Fruit fly (Drosophila melanogaster) whole organism, wandering third instar larva: ENCODE measurements around the gene ACXC.

Experiments
- Abd-B ChIP-seq: fragments of >200 bp; optimal IDR thresholded peaks from 2 replicates; lab custom pipeline; 2017; ENCODE audit warnings: missing biosample characterization, missing genetic modification characterization
- CG32264 ChIP-seq: fragments of 200-800 bp; sonication (Bioruptor generic); optimal IDR thresholded peaks from 2 replicates; lab custom pipeline; 2016; ENCODE audit warnings: missing biosample characterization, missing genetic modification characterization
- Dfd ChIP-seq: fragments of >200 bp; optimal IDR thresholded peaks from 2 replicates; lab custom pipeline; 2017; ENCODE audit warnings: missing biosample characterization, missing genetic modification characterization
- Dif ChIP-seq: fragments of 200-275, 200-300 bp; sonication (Bioruptor generic); optimal IDR thresholded peaks from 2 replicates; lab custom pipeline; 2018; ENCODE audit warnings: missing biosample characterization, missing genetic modification characterization; ENCODE audit not compliant: partially characterized antibody
- GATAd ChIP-seq: sonication (Bioruptor generic); optimal IDR thresholded peaks from 2 replicates; lab custom pipeline; 2016; ENCODE audit warnings: missing biosample characterization, missing genetic modification characterization
- HLH106 ChIP-seq: fragments of 200-800 bp; optimal IDR thresholded peaks from 3 replicates; lab custom pipeline; 2019; ENCODE audit warnings: missing biosample characterization, mild to moderate bottlenecking, missing genetic modification characterization, moderate library complexity
- Jra ChIP-seq: sonication (Bioruptor generic); optimal IDR thresholded peaks from 2 replicates; lab custom pipeline; 2016; ENCODE audit warnings: missing biosample characterization, missing genetic modification characterization
- Myc ChIP-seq: fragments of >200 bp; optimal IDR thresholded peaks from 2 replicates; lab custom pipeline; 2017
- N ChIP-seq: fragments of >200 bp; optimal IDR thresholded peaks from 2 replicates; lab custom pipeline; 2018; ENCODE audit warnings: missing biosample characterization, missing external identifiers, missing genetic modification characterization
- OdsH ChIP-seq: fragments of 200-800 bp; sonication (Bioruptor generic); optimal IDR thresholded peaks from 2 replicates; lab custom pipeline; 2016; ENCODE audit warnings: missing biosample characterization, mild to moderate bottlenecking, missing genetic modification characterization
- Sp1 ChIP-seq: fragments of 200-800 bp; sonication (Bioruptor generic); optimal IDR thresholded peaks from 3 replicates; lab custom pipeline; 2019; ENCODE audit warnings: missing biosample characterization, mild to moderate bottlenecking, missing genetic modification characterization, moderate library complexity
- Vsx2 ChIP-seq: fragments of 200-300, 225-300 bp; sonication (Bioruptor generic); optimal IDR thresholded peaks from 2 replicates; lab custom pipeline; 2018; ENCODE audit warnings: missing biosample characterization, missing genetic modification characterization; ENCODE audit not compliant: partially characterized antibody
- dmrt93B ChIP-seq: fragments of 200-800 bp; sonication (Bioruptor generic); optimal IDR thresholded peaks from 2 replicates; lab custom pipeline; 2018; ENCODE audit warnings: missing biosample characterization, mild to moderate bottlenecking, missing genetic modification characterization
- dsf ChIP-seq: sonication (Bioruptor generic); optimal IDR thresholded peaks from 2 replicates; lab custom pipeline; 2016; ENCODE audit warnings: missing biosample characterization, missing genetic modification characterization, borderline replicate concordance
- ey ChIP-seq: fragments of 200-800 bp; sonication (Bioruptor generic); optimal IDR thresholded peaks from 2 replicates; lab custom pipeline; 2016; ENCODE audit warnings: missing biosample characterization, missing genetic modification characterization
- fru ChIP-seq: fragments of 200-800 bp; sonication (Bioruptor generic); optimal IDR thresholded peaks from 3 replicates; lab custom pipeline; 2016; ENCODE audit warnings: missing biosample characterization, mild to moderate bottlenecking, missing genetic modification characterization
- h ChIP-seq: fragments of 200-800 bp; sonication (Bioruptor generic); optimal IDR thresholded peaks from 3 replicates; lab custom pipeline; 2016; ENCODE audit warnings: missing biosample characterization, mild to moderate bottlenecking, missing genetic modification characterization
- jim ChIP-seq: fragments of 175-275, 200-325 bp; sonication (Bioruptor generic); optimal IDR thresholded peaks from 2 replicates; lab custom pipeline; 2016; ENCODE audit warnings: missing biosample characterization, mild to moderate bottlenecking, missing genetic modification characterization
- psq ChIP-seq: fragments of 200-800 bp; sonication (Bioruptor generic); optimal IDR thresholded peaks from 3 replicates; lab custom pipeline; 2017; ENCODE audit warnings: missing biosample characterization, mild to moderate bottlenecking, missing genetic modification characterization, moderate library complexity
- rgr ChIP-seq: fragments of 200-800 bp; sonication (Bioruptor generic); optimal IDR thresholded peaks from 3 replicates; lab custom pipeline; 2016; ENCODE audit warnings: missing biosample characterization, mild to moderate bottlenecking, missing genetic modification characterization
- sage ChIP-seq: fragments of 200-800 bp; sonication (Bioruptor generic); optimal IDR thresholded peaks from 2 replicates; lab custom pipeline; 2016; ENCODE audit warnings: missing biosample characterization, mild to moderate bottlenecking, missing genetic modification characterization
- sv ChIP-seq: fragments of 200-800 bp; sonication (Bioruptor generic); optimal IDR thresholded peaks from 3 replicates; lab custom pipeline; 2016; ENCODE audit warnings: missing biosample characterization, missing genetic modification characterization
- tai ChIP-seq: sonication (Bioruptor generic); optimal IDR thresholded peaks from 2 replicates; lab custom pipeline; 2016; ENCODE audit warnings: missing biosample characterization, missing genetic modification characterization
- usp ChIP-seq: fragments of >200 bp; optimal IDR thresholded peaks from 2 replicates; lab custom pipeline; 2017; ENCODE audit warnings: missing biosample characterization, missing genetic modification characterization

Gene ACXC

DNA sequence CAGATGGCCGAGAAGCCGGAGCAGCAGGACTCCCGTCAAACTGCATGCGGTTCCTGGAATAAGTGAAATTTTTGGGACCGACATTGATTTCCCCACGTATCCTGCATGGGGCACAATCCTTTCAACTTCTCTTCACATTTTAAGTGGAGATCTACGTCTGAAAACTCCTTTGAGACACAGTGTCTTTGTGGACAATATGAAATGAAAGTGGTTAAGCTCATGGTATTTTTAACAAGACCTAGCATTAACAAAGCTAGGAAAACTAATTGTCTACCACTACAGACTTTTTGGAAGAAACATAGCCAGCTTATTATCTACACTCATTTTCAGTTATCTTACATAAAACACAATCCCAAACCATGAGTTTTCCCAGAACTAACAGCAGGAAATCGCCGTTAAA lies at the start of gene ACXC:
TSS of gene ACXC (plus strand) at position 301 of the 400 bp plus-strand sequence.
- TF ChIP-seq CG32264 (GFP tag; lab: Kevin White, UChicago) (no peak), jim (GFP tag; lab: Kevin White, UChicago) (no peak), psq (GFP tag; lab: Kevin White, UChicago) (no peak), fru (GFP tag; lab: Kevin White, UChicago) (no peak), GATAd (no peak), Myc (lab: Kevin White, UChicago) (no peak), Dfd (GFP tag; lab: Kevin White, UChicago) (no peak)
- TF ChIP-seq, all 38 proteins: peak for 0

DNA sequence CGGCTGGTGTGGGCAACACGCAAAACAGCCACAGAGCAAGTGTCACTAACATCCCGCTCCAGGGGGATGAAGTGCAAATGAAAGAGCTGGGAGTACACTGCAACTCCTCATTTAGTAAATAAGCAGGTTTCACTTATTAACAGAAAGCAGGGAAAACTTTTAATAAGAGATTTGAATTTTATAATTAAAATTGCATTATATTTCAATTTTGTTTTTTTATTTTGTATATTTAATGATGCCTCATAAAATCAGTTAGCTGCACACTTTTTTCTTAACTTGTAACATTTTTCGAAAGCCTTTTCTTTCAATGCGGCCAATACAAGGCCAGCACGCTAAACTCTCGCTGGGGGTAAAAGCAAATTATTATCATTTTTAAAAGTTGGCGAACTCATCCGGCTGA lies 44.8 kb upstream of the ACXC start:
- no peak for TF ChIP-seq h

DNA sequence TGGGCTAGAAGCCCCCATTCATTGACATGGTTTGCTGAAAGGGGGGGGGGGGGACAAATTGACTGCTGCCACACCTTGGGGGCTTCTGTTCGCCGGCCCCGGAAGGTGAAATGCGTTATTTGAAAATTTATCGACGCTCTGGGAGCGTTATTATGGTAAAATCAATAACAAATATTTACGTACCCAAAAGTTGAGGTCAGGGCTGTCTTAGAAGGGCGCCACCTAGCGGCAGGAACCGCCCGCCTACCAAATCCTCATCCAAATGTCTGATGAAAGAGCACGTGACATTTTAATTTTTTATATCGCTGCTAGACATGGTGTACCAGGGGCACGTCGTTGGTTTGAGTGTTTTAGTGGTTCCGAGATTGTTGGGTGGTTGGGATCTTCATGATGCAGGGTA lies 31.9 kb upstream of the ACXC start:
- TF ChIP-seq N (GFP tag; lab: Kevin White, UChicago): no peak
- TF ChIP-seq dsf (GFP tag; lab: Kevin White, UChicago): no peak
- no peak for TF ChIP-seq rgr (GFP tag; lab: Kevin White, UChicago)
- TF ChIP-seq jim (GFP tag; lab: Kevin White, UChicago): no peak
- TF ChIP-seq GATAd: no peak
- no peak for TF ChIP-seq fru (GFP tag; lab: Kevin White, UChicago)
- no peak for TF ChIP-seq sv (GFP tag; lab: Kevin White, UChicago)

DNA sequence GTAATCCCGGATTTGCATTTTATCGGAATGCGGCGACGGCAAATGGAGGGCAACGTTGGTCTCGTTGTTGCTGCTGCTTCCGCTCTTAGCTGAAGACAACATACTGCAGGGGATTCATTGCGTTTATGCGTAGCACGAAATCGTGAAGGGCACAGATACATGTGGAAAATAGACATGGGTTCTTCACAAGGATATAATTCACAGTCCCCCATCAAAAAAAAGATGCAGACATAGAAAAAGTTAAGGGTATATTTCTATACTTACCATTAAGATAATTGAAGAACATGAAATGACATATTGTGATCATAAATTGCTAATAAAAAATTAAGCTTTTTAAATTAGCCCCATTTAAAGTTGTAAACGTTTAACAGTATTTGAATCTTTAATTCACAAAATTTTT lies 20.7 kb upstream of the ACXC start:
- TF ChIP-seq jim (GFP tag; lab: Kevin White, UChicago): no peak
- TF ChIP-seq dmrt93B (GFP tag; lab: Kevin White, UChicago): no peak
- no peak for TF ChIP-seq dsf (GFP tag; lab: Kevin White, UChicago)
- no peak for TF ChIP-seq Dif (GFP tag; lab: Kevin White, UChicago)
- TF ChIP-seq Jra (GFP tag; lab: Kevin White, UChicago): no peak
- no peak for TF ChIP-seq OdsH
- TF ChIP-seq rgr (GFP tag; lab: Kevin White, UChicago): no peak
- TF ChIP-seq tai (GFP tag; lab: Kevin White, UChicago): no peak

DNA sequence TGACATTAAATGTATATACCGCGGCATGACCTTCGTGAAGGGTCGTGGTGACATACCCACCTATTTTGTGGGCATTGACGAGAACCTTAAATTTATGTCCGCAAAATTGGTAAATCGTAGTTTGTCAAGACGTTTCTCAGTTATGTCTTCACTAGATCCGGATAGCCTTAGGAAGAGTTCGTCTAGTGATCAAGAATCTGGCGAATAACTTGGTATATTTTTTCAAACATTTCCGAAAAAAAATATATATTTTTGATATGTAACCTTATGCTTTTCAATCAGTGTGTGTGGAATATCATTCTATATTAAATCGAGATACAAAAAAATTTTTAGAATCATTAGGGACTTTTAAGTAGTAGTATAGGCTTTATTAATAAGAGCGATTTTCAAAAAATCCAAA lies 4.2 kb downstream of the ACXC start, which contains the start of gene ACXB:
TSS of gene ACXB (plus strand) at position 301 of the 400 bp plus-strand sequence.
- TF ChIP-seq N (GFP tag; lab: Kevin White, UChicago): no peak
- TF ChIP-seq, all 38 proteins: peak for 0

DNA sequence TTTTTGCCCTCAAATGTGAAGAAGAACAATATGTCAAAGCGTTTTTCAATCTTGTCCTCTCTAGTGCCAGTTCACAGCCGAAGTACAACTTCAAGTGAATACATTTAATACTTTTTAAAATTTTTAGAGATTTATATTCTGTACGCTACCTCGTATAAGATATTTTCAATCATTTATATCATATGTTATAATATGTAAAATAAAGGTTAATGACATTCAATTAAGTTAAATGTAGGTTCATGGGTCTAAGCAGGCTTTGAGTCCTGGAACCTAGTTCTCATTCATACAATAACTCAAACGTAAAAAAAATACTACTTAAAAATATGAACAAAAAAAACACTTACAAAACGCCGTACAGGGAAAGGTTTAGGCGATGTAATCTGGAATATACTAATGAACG lies 8.5 kb downstream of the ACXC start, which contains the start of gene ACXA:
TSS of gene ACXA (plus strand) at position 301 of the 400 bp plus-strand sequence.
- no peak for TF ChIP-seq Abd-B (GFP tag; lab: Kevin White, UChicago)
- TF ChIP-seq, all 38 proteins: peak for 0

DNA sequence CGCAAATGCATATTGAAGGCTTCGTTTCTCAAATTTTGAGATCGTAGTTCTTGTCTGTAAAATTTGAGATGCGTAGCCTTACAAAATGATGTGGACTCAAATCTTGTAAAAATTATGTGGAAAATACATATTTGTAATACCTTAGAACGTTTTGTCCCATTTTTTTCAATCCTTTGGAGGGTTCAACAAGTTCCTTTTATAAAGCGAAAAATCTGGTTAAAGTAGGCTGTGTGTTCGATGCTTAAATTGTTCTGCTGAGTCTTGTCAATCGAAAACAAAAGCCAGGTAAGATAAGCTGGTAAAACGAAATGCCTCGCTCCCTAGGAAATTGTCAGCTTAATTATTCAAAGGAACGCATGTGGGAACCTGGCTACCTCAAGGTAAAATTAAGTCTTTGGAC lies 13.0 kb downstream of the ACXC start, which contains the start of gene ACXE:
TSS of gene ACXE (plus strand) at position 301 of the 400 bp plus-strand sequence.
- no peak for TF ChIP-seq Vsx2 (GFP tag; lab: Kevin White, UChicago)
- no peak for TF ChIP-seq dmrt93B (GFP tag; lab: Kevin White, UChicago)
- TF ChIP-seq OdsH: no peak
- TF ChIP-seq sage (GFP tag; lab: Kevin White, UChicago): no peak
- no peak for TF ChIP-seq usp (GFP tag; lab: Kevin White, UChicago)
- TF ChIP-seq Dif (GFP tag; lab: Kevin White, UChicago): no peak

DNA sequence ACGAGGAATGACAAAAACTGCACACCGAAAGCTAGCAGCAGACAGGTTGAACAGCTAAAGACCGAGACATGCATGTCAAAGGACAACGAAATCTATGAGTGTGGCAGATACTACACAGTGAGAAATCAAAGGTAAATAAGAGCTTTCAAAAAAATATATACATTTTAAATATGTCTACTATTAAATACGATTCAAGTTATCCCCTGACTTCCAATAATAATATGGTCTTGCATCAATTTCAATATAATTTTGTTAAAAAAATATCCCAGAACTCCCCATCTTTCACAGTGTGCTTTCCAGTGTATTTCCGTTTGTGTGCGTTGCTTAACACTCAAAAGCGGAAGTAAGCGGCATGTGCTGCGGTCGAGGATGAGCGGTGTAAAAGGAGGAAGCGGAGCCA lies 20.7 kb downstream of the ACXC start:
- TF ChIP-seq HLH106 (tag; lab: Kevin White, UChicago) (peak; percentile 1), h (no peak), OdsH (no peak), N (GFP tag; lab: Kevin White, UChicago) (no peak)
- TF ChIP-seq, all 38 proteins: peak for 1

DNA sequence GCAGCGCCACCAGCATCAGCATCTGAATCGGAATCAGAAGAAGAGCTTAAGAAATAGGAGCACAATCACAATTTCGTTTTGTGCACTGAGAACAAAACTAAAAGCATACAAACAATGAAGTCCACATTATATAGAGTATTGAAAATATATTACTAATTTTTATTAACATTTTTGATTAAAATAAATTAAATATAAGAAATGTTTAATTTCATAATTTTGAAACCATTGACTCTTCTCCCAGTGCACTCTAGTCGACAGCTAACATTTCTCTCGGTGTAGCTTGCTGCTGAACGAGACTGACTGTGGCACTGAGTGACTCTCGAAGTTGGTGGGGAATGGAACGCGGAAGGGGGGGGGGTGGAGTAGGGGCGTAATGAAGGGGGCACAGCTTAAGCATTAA lies 38.4 kb downstream of the ACXC start:
- no peak for TF ChIP-seq Sp1 (GFP tag; lab: Kevin White, UChicago)
- TF ChIP-seq Myc (lab: Kevin White, UChicago): no peak
- no peak for TF ChIP-seq h
- TF ChIP-seq ey: no peak
- no peak for TF ChIP-seq jim (GFP tag; lab: Kevin White, UChicago)
